Worm (Caenorhabditis elegans): ENCODE results near the gene nhr-190.

nhr-190 gene

DNA sequence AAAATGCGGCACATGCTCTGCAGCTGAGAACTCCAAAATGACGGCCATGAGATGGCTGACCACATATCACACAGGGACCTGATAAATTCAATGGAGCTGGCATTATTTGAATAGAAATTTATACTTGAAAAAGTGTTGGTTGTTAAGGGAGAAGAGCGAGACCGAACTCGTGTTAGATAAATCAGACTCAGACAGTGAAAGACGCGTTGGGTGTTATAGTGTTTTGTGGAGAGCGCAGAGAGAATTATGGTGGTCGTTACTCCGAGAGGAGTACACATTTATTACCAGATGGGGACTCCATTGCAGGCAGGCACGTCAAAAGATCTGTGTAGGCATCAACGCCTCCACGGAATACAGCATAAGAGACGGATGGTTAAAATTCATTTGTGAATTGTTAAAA is at the start of gene nhr-190:
TSS of gene nhr-190 (minus strand) at position 175 of the 400 bp plus-strand sequence.
- no peak for TF ChIP-seq ceh-79 (tag; optimal IDR thresholded peaks at IDR 0.05)
- peak; percentile 16 for TF ChIP-seq attf-5 (GFP tag; optimal IDR thresholded peaks at IDR 0.05)
- peak; percentile 66; the same call in 1 of the 2 replicates for TF ChIP-seq hmg-1.2 (GFP tag; IDR thresholded peaks at IDR 0.05)
- no peak for TF ChIP-seq hlh-26 (GFP tag; conservative IDR thresholded peaks at IDR 0.05)

DNA sequence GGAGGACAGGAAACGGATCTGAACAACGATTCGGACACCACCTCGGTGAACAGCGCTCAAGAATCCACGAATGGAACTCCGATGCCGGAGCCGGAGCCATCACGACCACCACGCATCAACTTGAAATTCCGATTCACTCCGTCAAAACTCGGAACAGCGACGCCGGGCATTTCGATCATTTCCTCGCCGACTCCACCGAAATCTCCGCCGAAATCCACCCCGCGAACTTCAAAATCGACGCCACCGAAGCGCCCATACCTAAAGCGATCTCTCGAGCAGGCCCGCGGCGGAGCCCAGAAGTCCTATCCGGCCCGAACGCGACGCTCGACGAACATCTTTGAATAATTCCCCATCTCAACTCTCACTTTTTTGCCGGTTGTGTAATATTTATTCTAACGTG is 46.8 kb upstream of the nhr-190 start:
- peak; percentile 46; the same call in 1 of the 2 replicates for TF ChIP-seq egrh-3 (GFP tag; IDR thresholded peaks at IDR 0.05)
- no peak for TF ChIP-seq snpc-1.3 (tag; optimal IDR thresholded peaks at IDR 0.05; ENCODE audit: insufficient read depth)
- TF ChIP-seq sdz-38 (tag; optimal IDR thresholded peaks at IDR 0.05) = no peak
- TF ChIP-seq fkh-3 (tag; optimal IDR thresholded peaks at IDR 0.05) = no peak
- TF ChIP-seq zfh-2 (GFP tag; conservative IDR thresholded peaks at IDR 0.05) = peak; percentile 70
- TF ChIP-seq C17E4.6 (GFP tag; IDR thresholded peaks at IDR 0.05) = no peak
- no peak for TF ChIP-seq bed-2 (GFP tag; IDR thresholded peaks at IDR 0.05)

ce11 chrV:687384-687783 is 44.7 kb upstream of the nhr-190 start, which contains the start of gene H25P19.1:
Gene H25P19.1 (plus strand): TSS chrV:687684.
- TF ChIP-seq hsf-1 (GFP tag; IDR thresholded peaks at IDR 0.05) (no peak), K12H6.12 (tag; optimal IDR thresholded peaks at IDR 0.05) (no peak), lsy-27 (tag; optimal IDR thresholded peaks at IDR 0.05; ENCODE audit: borderline replicate concordance, insufficient read depth) (no peak), ets-4 (GFP tag; optimal IDR thresholded peaks at IDR 0.05) (no peak), hmg-20 (GFP tag; IDR thresholded peaks at IDR 0.05) (no peak), somi-1 (GFP tag; optimal IDR thresholded peaks at IDR 0.05) (no peak), hmg-1.2 (GFP tag; IDR thresholded peaks at IDR 0.05) (no peak), ceh-58 (GFP tag; IDR thresholded peaks at IDR 0.05) (no peak), madf-10 (tag; optimal IDR thresholded peaks at IDR 0.05) (no peak), T26A5.8 (tag; optimal IDR thresholded peaks at IDR 0.05) (no peak), B0019.2 (GFP tag; conservative IDR thresholded peaks at IDR 0.05) (no peak), unc-130 (GFP tag; optimal IDR thresholded peaks at IDR 0.05) (no peak), sdz-38 (tag; optimal IDR thresholded peaks at IDR 0.05) (no peak), him-1 (tag; optimal IDR thresholded peaks at IDR 0.05) (no peak), F22D6.2 (tag; optimal IDR thresholded peaks at IDR 0.05) (no peak)

DNA sequence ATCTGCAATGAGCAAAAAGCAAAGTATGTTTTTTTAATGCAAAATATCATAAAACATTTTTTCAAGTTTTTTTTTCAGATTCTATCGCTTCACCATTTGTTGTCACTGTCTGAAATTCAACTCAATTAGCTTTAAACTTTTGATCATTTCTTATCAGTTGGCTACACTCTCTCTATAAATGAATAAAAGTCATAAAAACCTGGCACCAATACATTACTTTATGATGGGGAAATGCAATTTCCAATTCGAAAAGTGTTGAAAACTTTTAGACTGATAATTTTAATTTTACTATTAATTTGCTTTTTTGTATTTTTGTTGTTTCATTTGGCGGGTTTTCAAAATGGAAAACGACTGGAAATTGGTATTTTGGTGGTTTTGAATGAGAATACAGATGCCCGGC is 41.1 kb upstream of the nhr-190 start, which contains the start of gene F31F4.1:
TSS of gene F31F4.1 (plus strand) at position 203 of the 400 bp plus-strand sequence.
- peak; percentile 21 for TF ChIP-seq nhr-80 (tag; optimal IDR thresholded peaks at IDR 0.05)
- no peak for TF ChIP-seq let-526 (GFP tag; IDR thresholded peaks at IDR 0.05)

ce11 chrV:682031-682430 is 39.3 kb upstream of the nhr-190 start, which contains the start of gene srx-23:
Gene srx-23 (plus strand): TSS chrV:682331.
- TF ChIP-seq Y53G8AR.9 (GFP tag; conservative IDR thresholded peaks at IDR 0.05) = no peak
- no peak for TF ChIP-seq sdz-38 (tag; optimal IDR thresholded peaks at IDR 0.05)
- TF ChIP-seq repo-1 (tag; optimal IDR thresholded peaks at IDR 0.05) = no peak
- TF ChIP-seq let-526 (GFP tag; IDR thresholded peaks at IDR 0.05) = no peak
- TF ChIP-seq hmg-20 (GFP tag; IDR thresholded peaks at IDR 0.05) = no peak

ce11 chrV:679663-680062 is 36.9 kb upstream of the nhr-190 start, which contains the start of gene srx-22:
Gene srx-22 (plus strand): TSS chrV:679963.
- no peak for TF ChIP-seq nhr-80 (tag; optimal IDR thresholded peaks at IDR 0.05)
- TF ChIP-seq nhr-120 (GFP tag; IDR thresholded peaks at IDR 0.05) = no peak
- no peak for TF ChIP-seq ztf-26 (tag; optimal IDR thresholded peaks at IDR 0.05)
- TF ChIP-seq somi-1 (GFP tag; optimal IDR thresholded peaks at IDR 0.05) = no peak
- no peak for TF ChIP-seq bed-2 (GFP tag; IDR thresholded peaks at IDR 0.05)
- TF ChIP-seq atf-7 (tag; optimal IDR thresholded peaks at IDR 0.05) = no peak
- TF ChIP-seq ceh-58 (GFP tag; IDR thresholded peaks at IDR 0.05) = no peak
- no peak for TF ChIP-seq zfh-2 (GFP tag; conservative IDR thresholded peaks at IDR 0.05)
- TF ChIP-seq ekl-4 (GFP tag; IDR thresholded peaks at IDR 0.05) = no peak
- no peak for TF ChIP-seq lin-54 (GFP tag; optimal IDR thresholded peaks at IDR 0.05)
- TF ChIP-seq zim-3 (tag; optimal IDR thresholded peaks at IDR 0.05) = no peak

All from whole organism, young adult.